Fruit fly (Drosophila melanogaster) whole organism, adult: Measurements from ENCODE around the gene CG14931.
A peak's percentile ranks its signal among the peaks of the same experiment; 100 is the strongest.

Experiments used
- CG11617 ChIP-seq: fragments of 200-800 bp; sonication (Bioruptor generic); optimal IDR thresholded peaks from 2 replicates; lab custom pipeline; 2017; ENCODE audit warnings: mild to moderate bottlenecking, missing biosample characterization, missing genetic modification reagents, missing genetic modification characterization
- CG12768 ChIP-seq: fragments of 200-800 bp; sonication (Bioruptor generic); optimal IDR thresholded peaks from 2 replicates; lab custom pipeline; 2017; ENCODE audit warnings: missing biosample characterization, missing genetic modification characterization, mild to moderate bottlenecking, moderate library complexity, missing genetic modification reagents
- CG14711 ChIP-seq: fragments of 200-800 bp; sonication (Bioruptor generic); optimal IDR thresholded peaks from 2 replicates; lab custom pipeline; 2018; ENCODE audit warnings: missing biosample characterization, mild to moderate bottlenecking, missing genetic modification characterization, moderate library complexity
- CG1620 ChIP-seq: fragments of 200-800 bp; sonication (Bioruptor generic); optimal IDR thresholded peaks from 2 replicates; lab custom pipeline; 2016; ENCODE audit warnings: missing biosample characterization, missing genetic modification characterization
- CG33017 ChIP-seq: fragments of 200-800 bp; sonication (Bioruptor generic); optimal IDR thresholded peaks from 2 replicates; lab custom pipeline; 2018; ENCODE audit warnings: missing biosample characterization, mild to moderate bottlenecking, missing genetic modification characterization, moderate library complexity
- CG5204 ChIP-seq: fragments of 200-800 bp; sonication (Bioruptor generic); optimal IDR thresholded peaks from 2 replicates; lab custom pipeline; 2016; ENCODE audit warnings: missing biosample characterization, missing genetic modification characterization
- CG7045 ChIP-seq: fragments of 200-800 bp; sonication (Bioruptor generic); optimal IDR thresholded peaks from 2 replicates; lab custom pipeline; 2017; ENCODE audit warnings: missing biosample characterization, mild to moderate bottlenecking, missing genetic modification characterization
- CG7101 ChIP-seq: fragments of 200-800 bp; sonication (Bioruptor generic); optimal IDR thresholded peaks from 2 replicates; lab custom pipeline; 2018; ENCODE audit warnings: missing biosample characterization, mild to moderate bottlenecking, missing genetic modification characterization, moderate library complexity
- Clk ChIP-seq: fragments of 200-800 bp; sonication (Bioruptor generic); optimal IDR thresholded peaks from 2 replicates; lab custom pipeline; 2017; ENCODE audit warnings: missing biosample characterization, missing genetic modification characterization
- Crg-1 ChIP-seq: fragments of 200-800 bp; sonication (Bioruptor generic); optimal IDR thresholded peaks from 2 replicates; lab custom pipeline; 2016; ENCODE audit warnings: missing biosample characterization, missing genetic modification characterization
- Hr96 ChIP-seq: fragments of 200-800 bp; sonication (Bioruptor generic); optimal IDR thresholded peaks from 2 replicates; lab custom pipeline; 2016; ENCODE audit warnings: missing biosample characterization, missing genetic modification characterization
- Mnt ChIP-seq: fragments of 200-800 bp; sonication (Bioruptor generic); optimal IDR thresholded peaks from 2 replicates; lab custom pipeline; 2016; ENCODE audit warnings: missing biosample characterization, mild to moderate bottlenecking, missing genetic modification characterization
- bab1 ChIP-seq: fragments of 200-800 bp; sonication (Bioruptor generic); optimal IDR thresholded peaks from 3 replicates; lab custom pipeline; 2019; ENCODE audit warnings: missing biosample characterization, mild to moderate bottlenecking, missing genetic modification characterization, moderate library complexity
- cic ChIP-seq: fragments of 200-800 bp; sonication (Bioruptor generic); optimal IDR thresholded peaks from 2 replicates; lab custom pipeline; 2017; ENCODE audit warnings: missing biosample characterization, mild to moderate bottlenecking, missing genetic modification characterization, moderate library complexity
- cnc ChIP-seq, 2 experiments: fragments of >200 bp; optimal IDR thresholded peaks; 2 replicates each; lab custom pipeline; 2017
- kay ChIP-seq: fragments of 200-800 bp; sonication (Bioruptor generic); peaks from one replicate; lab custom pipeline; 2016; ENCODE audit warnings: missing biosample characterization, missing genetic modification characterization, borderline replicate concordance
- ovo ChIP-seq: fragments of 200-800 bp; sonication (Bioruptor generic); optimal IDR thresholded peaks from 2 replicates; lab custom pipeline; 2016; ENCODE audit warnings: missing biosample characterization, missing genetic modification characterization
- pad ChIP-seq: fragments of 200-800 bp; sonication (Bioruptor generic); optimal IDR thresholded peaks from 3 replicates; lab custom pipeline; 2017; ENCODE audit warnings: missing biosample characterization, missing genetic modification characterization, mild to moderate bottlenecking, moderate library complexity, missing genetic modification reagents
- tj ChIP-seq: fragments of 200-800 bp; sonication (Bioruptor generic); optimal IDR thresholded peaks from 3 replicates; lab custom pipeline; 2017; ENCODE audit warnings: missing biosample characterization, mild to moderate bottlenecking, missing genetic modification characterization, moderate library complexity
- toe ChIP-seq: fragments of 200-800 bp; sonication (Bioruptor generic); optimal IDR thresholded peaks from 2 replicates; lab custom pipeline; 2016; ENCODE audit warnings: missing biosample characterization, missing genetic modification characterization

CG14931 gene

dm6 chr2L:11788034-11788433 lies at the start of gene CG14931:
Gene CG14931 (plus strand): TSS chr2L:11788334.
- TF ChIP-seq ovo (no peak), CG11617 (GFP tag; lab: Kevin White, UChicago) (no peak), bab1 (GFP tag; lab: Kevin White, UChicago) (no peak), CG1620 (GFP tag; lab: Kevin White, UChicago) (no peak), CG5204 (GFP tag; lab: Kevin White, UChicago) (no peak), CG7101 (tag; lab: Kevin White, UChicago) (no peak), cic (GFP tag; lab: Kevin White, UChicago) (no peak)

dm6 chr2L:11738554-11738982 lies 49.6 kb upstream of the CG14931 start, which contains the start of gene Vha100-5:
Gene Vha100-5 (plus strand): TSS chr2L:11738948.
- TF ChIP-seq Clk (no peak), Mnt (GFP tag; lab: Kevin White, UChicago) (peak; percentile 10), CG33017 (tag; lab: Kevin White, UChicago) (peak; percentile 10)

- peak; percentile 15 for TF ChIP-seq cic (GFP tag; lab: Kevin White, UChicago)
- TF ChIP-seq Hr96 = no peak
- TF ChIP-seq Crg-1 (GFP tag; lab: Kevin White, UChicago) = no peak
- no peak for TF ChIP-seq ovo
- TF ChIP-seq CG7045 (GFP tag; lab: Kevin White, UChicago) = peak; percentile 38
Observed at dm6 chr2L:11740595-11740994, 47.5 kb upstream of the CG14931 start.

dm6 chr2L:11753455-11753854 lies 34.7 kb upstream of the CG14931 start, which contains the start of gene CG42470:
Gene CG42470 (minus strand): TSS chr2L:11753555.
- no peak for TF ChIP-seq tj (GFP tag; lab: Kevin White, UChicago)
- TF ChIP-seq Mnt (GFP tag; lab: Kevin White, UChicago) = no peak
- no peak for TF ChIP-seq pad
- no peak for TF ChIP-seq CG14711 (tag; lab: Kevin White, UChicago)
- TF ChIP-seq toe (GFP tag; lab: Kevin White, UChicago) = no peak
- no peak for TF ChIP-seq CG11617 (GFP tag; lab: Kevin White, UChicago)
- TF ChIP-seq cic (GFP tag; lab: Kevin White, UChicago) = no peak
- no peak for TF ChIP-seq bab1 (GFP tag; lab: Kevin White, UChicago)
- TF ChIP-seq cnc (optimal IDR thresholded peaks at IDR 0.05; lab: Kevin White, UChicago) = no peak
- TF ChIP-seq CG7045 (GFP tag; lab: Kevin White, UChicago) = no peak
- TF ChIP-seq kay = no peak
- TF ChIP-seq CG7101 (tag; lab: Kevin White, UChicago) = no peak
- no peak for TF ChIP-seq Hr96
- no peak for TF ChIP-seq CG33017 (tag; lab: Kevin White, UChicago)
- TF ChIP-seq ovo = no peak
- no peak for TF ChIP-seq CG12768 (GFP tag; lab: Kevin White, UChicago)

dm6 chr2L:11753922-11754321 lies 34.2 kb upstream of the CG14931 start, which contains the start of gene CG42471:
Gene CG42471 (minus strand): TSS chr2L:11754022.
- TF ChIP-seq CG1620 (GFP tag; lab: Kevin White, UChicago) = no peak
- TF ChIP-seq pad = no peak
- no peak for TF ChIP-seq CG33017 (tag; lab: Kevin White, UChicago)
- no peak for TF ChIP-seq toe (GFP tag; lab: Kevin White, UChicago)
- no peak for TF ChIP-seq cnc (optimal IDR thresholded peaks at IDR 0.05; lab: Kevin White, UChicago)
- TF ChIP-seq CG11617 (GFP tag; lab: Kevin White, UChicago) = no peak
- no peak for TF ChIP-seq CG14711 (tag; lab: Kevin White, UChicago)
- TF ChIP-seq bab1 (GFP tag; lab: Kevin White, UChicago) = no peak
- no peak for TF ChIP-seq CG7101 (tag; lab: Kevin White, UChicago)
- TF ChIP-seq Mnt (GFP tag; lab: Kevin White, UChicago) = no peak
- no peak for TF ChIP-seq cic (GFP tag; lab: Kevin White, UChicago)
- no peak for TF ChIP-seq ovo
- TF ChIP-seq CG7045 (GFP tag; lab: Kevin White, UChicago) = no peak
- TF ChIP-seq CG5204 (GFP tag; lab: Kevin White, UChicago) = no peak
- no peak for TF ChIP-seq Hr96
- TF ChIP-seq CG12768 (GFP tag; lab: Kevin White, UChicago) = no peak
- TF ChIP-seq tj (GFP tag; lab: Kevin White, UChicago) = no peak
- no peak for TF ChIP-seq Crg-1 (GFP tag; lab: Kevin White, UChicago)
- no peak for TF ChIP-seq Clk

- TF ChIP-seq kay (peak; percentile 8), ovo (no peak)
Observed at dm6 chr2L:11754402-11754801, 33.7 kb upstream of the CG14931 start, which contains the start of gene Sfp33A1. Gene Sfp33A1 (minus strand): TSS chr2L:11754502.

- TF ChIP-seq CG7045 (GFP tag; lab: Kevin White, UChicago) (no peak), Crg-1 (GFP tag; lab: Kevin White, UChicago) (no peak), kay (no peak), bab1 (GFP tag; lab: Kevin White, UChicago) (no peak)
Observed at dm6 chr2L:11789690-11790089, 1.6 kb downstream of the CG14931 start, which contains the start of gene CG14932. Gene CG14932 (plus strand): TSS chr2L:11789919.
